Fruit fly (Drosophila melanogaster) whole organism, embryonic: ENCODE results near the gene CG6142.

Experiments
- CG3065 ChIP-seq: fragments of 200-800 bp; sonication (Bioruptor generic); optimal IDR thresholded peaks from 2 replicates; lab custom pipeline; 2016; ENCODE audit warnings: missing biosample characterization, missing genetic modification characterization
- CG4730 ChIP-seq: fragments of 200-800 bp; sonication (Bioruptor generic); IDR thresholded peaks from 2 replicates; pipeline ENCODE4 v1.3.6; 2022; ENCODE audit warnings: missing biosample characterization, missing genetic modification characterization
- Dfd ChIP-seq, 2 experiments: fragments of >200 bp; optimal IDR thresholded peaks; 2 replicates each; lab custom pipeline; 2017; ENCODE audit warnings: missing biosample characterization in 2 of 2, missing genetic modification characterization in 2 of 2
- E2f2 ChIP-seq: fragments of 200-800 bp; sonication (Bioruptor generic); IDR thresholded peaks from 2 replicates; pipeline ENCODE4 v1.3.6; 2022; ENCODE audit warnings: missing biosample characterization, missing genetic modification characterization
- Rfx ChIP-seq: fragments of 200-800 bp; sonication (Bioruptor generic); IDR thresholded peaks from 2 replicates; pipeline ENCODE4 v1.3.6; 2022; ENCODE audit warnings: missing biosample characterization, missing genetic modification characterization
- zfh2 ChIP-seq: fragments of 200-800 bp; sonication (Bioruptor generic); optimal IDR thresholded peaks from 2 replicates; lab custom pipeline; 2016; ENCODE audit warnings: missing biosample characterization, missing genetic modification characterization

DNA sequence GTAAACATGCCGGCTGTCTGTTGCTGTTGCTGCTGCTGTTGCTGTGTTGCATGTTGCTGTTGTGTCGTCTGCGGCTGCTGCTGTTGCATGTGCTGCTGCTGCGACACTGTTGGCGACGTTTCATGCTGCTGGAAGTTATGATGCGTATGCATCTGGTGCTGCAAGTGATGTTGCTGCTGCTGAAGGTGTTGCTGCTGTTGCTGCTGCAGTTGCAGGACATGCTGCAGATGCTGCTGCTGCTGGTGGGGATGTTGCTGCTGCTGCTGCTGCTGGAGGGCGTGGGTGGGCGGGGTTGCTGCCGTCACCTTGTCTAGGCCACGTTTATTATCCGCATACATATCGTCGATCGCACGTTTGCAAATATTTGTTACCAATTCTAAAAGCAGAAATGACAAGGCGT lies 36.8 kb upstream of the CG6142 start:
- TF ChIP-seq Rfx (GFP tag; lab: Robert Waterston, UW) (no peak), Dfd (GFP tag; optimal IDR thresholded peaks at IDR 0.05; lab: Kevin White, UChicago) (no peak), CG3065 (no peak), zfh2 (GFP tag; lab: Kevin White, UChicago) (no peak), CG4730 (GFP tag; lab: Robert Waterston, UW) (no peak), E2f2 (GFP tag; lab: Robert Waterston, UW) (no peak)
